Fruit fly (Drosophila melanogaster) whole organism, prepupa: ENCODE data around the gene CG4911.

ENCODE experiments used
- Blimp-1 ChIP-seq: fragments of 200-800 bp; sonication (Bioruptor generic); optimal IDR thresholded peaks from 3 replicates; lab custom pipeline; 2017; ENCODE audit warnings: missing biosample characterization, missing genetic modification characterization, mild to moderate bottlenecking, moderate library complexity, missing genetic modification reagents
- CG10631 ChIP-seq: fragments of 200-800 bp; sonication (Bioruptor generic); optimal IDR thresholded peaks from 2 replicates; lab custom pipeline; 2016; ENCODE audit warnings: missing biosample characterization, missing genetic modification characterization
- CG10669 ChIP-seq: fragments of 200-800 bp; sonication (Bioruptor generic); optimal IDR thresholded peaks from 3 replicates; lab custom pipeline; 2018; ENCODE audit warnings: missing biosample characterization, mild to moderate bottlenecking, missing genetic modification characterization, moderate library complexity
- CG11294 ChIP-seq: fragments of 200-800 bp; sonication (Bioruptor generic); IDR thresholded peaks from 2 replicates; pipeline ENCODE4 v1.3.6; 2022; ENCODE audit warnings: missing biosample characterization, missing genetic modification characterization
- CG11762 ChIP-seq: fragments of 200-800 bp; sonication (Bioruptor generic); optimal IDR thresholded peaks from 3 replicates; lab custom pipeline; 2016; ENCODE audit warnings: missing biosample characterization, missing genetic modification characterization; ENCODE audit not compliant: insufficient read depth
- CG15336 ChIP-seq: fragments of 200-800 bp; sonication (Bioruptor generic); IDR thresholded peaks from 2 replicates; pipeline ENCODE4 v1.3.6; 2022; ENCODE audit warnings: missing biosample characterization, missing genetic modification characterization
- CG1621 ChIP-seq: fragments of 200-800 bp; sonication (Bioruptor generic); optimal IDR thresholded peaks from 3 replicates; lab custom pipeline; 2018; ENCODE audit warnings: missing biosample characterization, mild to moderate bottlenecking, missing genetic modification characterization
- CG16779 ChIP-seq: fragments of 200-800 bp; sonication (Bioruptor generic); optimal IDR thresholded peaks from 3 replicates; lab custom pipeline; 2017; ENCODE audit warnings: missing biosample characterization, mild to moderate bottlenecking, missing genetic modification characterization
- CG3032 ChIP-seq: fragments of 200-800 bp; optimal IDR thresholded peaks from 2 replicates; lab custom pipeline; 2019; ENCODE audit warnings: missing biosample characterization, mild to moderate bottlenecking, missing genetic modification characterization, moderate library complexity
- CG31627 ChIP-seq: fragments of 200-800 bp; sonication (Bioruptor generic); optimal IDR thresholded peaks from 3 replicates; lab custom pipeline; 2016; ENCODE audit warnings: missing biosample characterization, missing genetic modification characterization
- CG32006 ChIP-seq: fragments of 200-800 bp; sonication (Bioruptor generic); optimal IDR thresholded peaks from 3 replicates; lab custom pipeline; 2017; ENCODE audit warnings: missing biosample characterization, mild to moderate bottlenecking, missing genetic modification characterization
- CG34406 ChIP-seq: fragments of 200-800 bp; sonication (Bioruptor generic); optimal IDR thresholded peaks from 3 replicates; lab custom pipeline; 2016; ENCODE audit warnings: missing biosample characterization, missing genetic modification characterization
- CG3919 ChIP-seq: fragments of 200-800 bp; sonication (Bioruptor generic); optimal IDR thresholded peaks from 3 replicates; lab custom pipeline; 2016; ENCODE audit warnings: missing biosample characterization, missing genetic modification characterization
- CG4318 ChIP-seq: fragments of 200-800 bp; sonication (Bioruptor generic); optimal IDR thresholded peaks from 3 replicates; lab custom pipeline; 2017; ENCODE audit warnings: missing biosample characterization, mild to moderate bottlenecking, missing genetic modification characterization
- CG6163 ChIP-seq: fragments of 200-800 bp; sonication (Bioruptor generic); IDR thresholded peaks from 3 replicates; pipeline ENCODE4 v1.3.6; 2022; ENCODE audit warnings: missing biosample characterization, missing genetic modification characterization
- CG6276 ChIP-seq: fragments of 200-800 bp; sonication (Bioruptor generic); optimal IDR thresholded peaks from 2 replicates; lab custom pipeline; 2017; ENCODE audit warnings: missing biosample characterization, mild to moderate bottlenecking, missing genetic modification characterization
- CG6808 ChIP-seq: fragments of 200-800 bp; sonication (Bioruptor generic); optimal IDR thresholded peaks from 3 replicates; lab custom pipeline; 2017; ENCODE audit warnings: missing biosample characterization, missing genetic modification characterization, mild to moderate bottlenecking, moderate library complexity, missing genetic modification reagents
- CG6854 ChIP-seq: fragments of 200-800 bp; sonication (Bioruptor generic); optimal IDR thresholded peaks from 2 replicates; lab custom pipeline; 2017; ENCODE audit warnings: missing biosample characterization, mild to moderate bottlenecking, missing genetic modification characterization
- CG7368 ChIP-seq: fragments of 200-800 bp; sonication (Bioruptor generic); optimal IDR thresholded peaks from 3 replicates; lab custom pipeline; 2016; ENCODE audit warnings: missing biosample characterization, missing genetic modification characterization
- CG8119 ChIP-seq: fragments of 200-800 bp; sonication (Bioruptor generic); IDR thresholded peaks from 3 replicates; pipeline ENCODE4 v1.3.6; 2022; ENCODE audit warnings: missing biosample characterization, missing genetic modification characterization
- CG8319 ChIP-seq: fragments of 200-800 bp; sonication (Bioruptor generic); optimal IDR thresholded peaks from 3 replicates; lab custom pipeline; 2016; ENCODE audit warnings: missing biosample characterization, missing genetic modification characterization
- CG8632 ChIP-seq: fragments of 200-800 bp; sonication (Bioruptor generic); optimal IDR thresholded peaks from 3 replicates; lab custom pipeline; 2016; ENCODE audit warnings: missing biosample characterization, missing genetic modification characterization
- CG9139 ChIP-seq: fragments of 200-800 bp; sonication (Bioruptor generic); optimal IDR thresholded peaks from 3 replicates; lab custom pipeline; 2017; ENCODE audit warnings: missing biosample characterization, mild to moderate bottlenecking, missing genetic modification characterization
- Eip78C ChIP-seq: fragments of 200-800 bp; sonication (Bioruptor generic); peaks from one replicate; lab custom pipeline; 2016; ENCODE audit warnings: missing biosample characterization, missing genetic modification characterization
- Eip93F ChIP-seq: fragments of 200-800 bp; sonication (Bioruptor generic); optimal IDR thresholded peaks from 2 replicates; lab custom pipeline; 2016; ENCODE audit warnings: missing biosample characterization, mild to moderate bottlenecking, missing genetic modification characterization
- Ets21C ChIP-seq: fragments of 200-800 bp; sonication (Bioruptor generic); optimal IDR thresholded peaks from 3 replicates; lab custom pipeline; 2016; ENCODE audit warnings: missing biosample characterization, missing genetic modification characterization
- Gug ChIP-seq: fragments of 200-800 bp; sonication (Bioruptor generic); IDR thresholded peaks from 2 replicates; pipeline ENCODE4 v1.3.6; 2022; ENCODE audit warnings: missing biosample characterization, missing genetic modification characterization
- Hr38 ChIP-seq: sonication (Bioruptor generic); optimal IDR thresholded peaks from 2 replicates; lab custom pipeline; 2016; ENCODE audit warnings: missing biosample characterization, missing genetic modification characterization
- Hr39 ChIP-seq: fragments of 200-800 bp; sonication (Bioruptor generic); optimal IDR thresholded peaks from 2 replicates; lab custom pipeline; 2016; ENCODE audit warnings: missing biosample characterization, missing genetic modification characterization
- Lpt ChIP-seq: fragments of 200-800 bp; sonication (Bioruptor generic); optimal IDR thresholded peaks from 3 replicates; lab custom pipeline; 2016; ENCODE audit warnings: missing biosample characterization, missing genetic modification characterization
- Met ChIP-seq: fragments of 200-800 bp; sonication (Bioruptor generic); optimal IDR thresholded peaks from 3 replicates; lab custom pipeline; 2016; ENCODE audit warnings: missing biosample characterization, missing genetic modification characterization
- Smox ChIP-seq: fragments of 200-800 bp; sonication (Bioruptor generic); optimal IDR thresholded peaks from 3 replicates; lab custom pipeline; 2016; ENCODE audit warnings: missing biosample characterization, missing genetic modification characterization
- Sox102F ChIP-seq: fragments of 200-800 bp; sonication (Bioruptor generic); optimal IDR thresholded peaks from 2 replicates; lab custom pipeline; 2016; ENCODE audit warnings: missing biosample characterization, mild to moderate bottlenecking, missing genetic modification characterization
- Sox14 ChIP-seq: fragments of 200-800 bp; sonication (Bioruptor generic); optimal IDR thresholded peaks from 3 replicates; lab custom pipeline; 2016; ENCODE audit warnings: missing biosample characterization, missing genetic modification characterization
- Sox15 ChIP-seq: fragments of 200-800 bp; sonication (Bioruptor generic); optimal IDR thresholded peaks from 3 replicates; lab custom pipeline; 2016; ENCODE audit warnings: missing biosample characterization, missing genetic modification characterization
- achi ChIP-seq: fragments of 200-800 bp; sonication (Bioruptor generic); optimal IDR thresholded peaks from 3 replicates; lab custom pipeline; 2016; ENCODE audit warnings: missing biosample characterization, missing genetic modification characterization
- acj6 ChIP-seq: fragments of 200-800 bp; sonication (Bioruptor generic); optimal IDR thresholded peaks from 3 replicates; lab custom pipeline; 2016; ENCODE audit warnings: missing biosample characterization, missing genetic modification characterization
- cyc ChIP-seq: fragments of 200-800 bp; sonication (Bioruptor generic); optimal IDR thresholded peaks from 3 replicates; lab custom pipeline; 2016; ENCODE audit warnings: missing biosample characterization, missing genetic modification characterization
- dac ChIP-seq: fragments of 200-800 bp; sonication (Bioruptor generic); optimal IDR thresholded peaks from 2 replicates; lab custom pipeline; 2017; ENCODE audit warnings: missing biosample characterization, mild to moderate bottlenecking, missing genetic modification characterization
- eg ChIP-seq: fragments of 200-800 bp; sonication (Bioruptor generic); IDR thresholded peaks from 3 replicates; pipeline ENCODE4 v1.3.6; 2022; ENCODE audit warnings: missing biosample characterization, missing genetic modification characterization
- esn ChIP-seq: fragments of 200-800 bp; sonication (Bioruptor generic); optimal IDR thresholded peaks from 2 replicates; lab custom pipeline; 2016; ENCODE audit warnings: missing biosample characterization, mild to moderate bottlenecking, missing genetic modification characterization, moderate library complexity
- fd59A ChIP-seq: fragments of 200-800 bp; sonication (Bioruptor generic); optimal IDR thresholded peaks from 2 replicates; lab custom pipeline; 2017; ENCODE audit warnings: missing biosample characterization, mild to moderate bottlenecking, missing genetic modification characterization, missing genetic modification reagents
- fd85E ChIP-seq: fragments of 200-800 bp; sonication (Bioruptor generic); optimal IDR thresholded peaks from 3 replicates; lab custom pipeline; 2016; ENCODE audit warnings: missing biosample characterization, missing genetic modification characterization
- fkh ChIP-seq: fragments of 200-800 bp; sonication (Bioruptor generic); optimal IDR thresholded peaks from 3 replicates; lab custom pipeline; 2017; ENCODE audit warnings: missing biosample characterization, mild to moderate bottlenecking, missing genetic modification characterization, moderate library complexity
- lz ChIP-seq: fragments of 200-800 bp; sonication (Bioruptor generic); optimal IDR thresholded peaks from 3 replicates; lab custom pipeline; 2016; ENCODE audit warnings: missing biosample characterization, missing genetic modification characterization
- net ChIP-seq: fragments of 200-800 bp; sonication (Bioruptor generic); optimal IDR thresholded peaks from 3 replicates; lab custom pipeline; 2016; ENCODE audit warnings: missing biosample characterization, missing genetic modification characterization
- pdm3 ChIP-seq: fragments of 200-800 bp; sonication (Bioruptor generic); optimal IDR thresholded peaks from 3 replicates; lab custom pipeline; 2016; ENCODE audit warnings: missing biosample characterization, missing genetic modification characterization
- salr ChIP-seq, 2 experiments: fragments of 200-800 bp; sonication (Bioruptor generic); optimal IDR thresholded peaks; 3 replicates each; lab custom pipeline; 2016 to 2018; ENCODE audit warnings: missing biosample characterization in 2 of 2, missing genetic modification characterization in 2 of 2, mild to moderate bottlenecking in 1 of 2
- spab ChIP-seq: fragments of 200-800 bp; sonication (Bioruptor generic); optimal IDR thresholded peaks from 2 replicates; lab custom pipeline; 2017; ENCODE audit warnings: missing biosample characterization, mild to moderate bottlenecking, missing genetic modification characterization, missing genetic modification reagents
- ss ChIP-seq, 2 experiments: fragments of 200-800 bp; sonication (Bioruptor generic); optimal IDR thresholded peaks; 2 replicates in 1 of 2; 3 replicates in 1 of 2; lab custom pipeline; 2017 to 2018; ENCODE audit warnings: mild to moderate bottlenecking in 2 of 2, missing biosample characterization in 2 of 2, missing genetic modification characterization in 2 of 2, moderate library complexity in 1 of 2
- svp ChIP-seq: fragments of 200-800 bp; sonication (Bioruptor generic); peaks from one replicate; lab custom pipeline; 2016; ENCODE audit warnings: missing biosample characterization, missing genetic modification characterization
- topi ChIP-seq: fragments of 200-800 bp; sonication (Bioruptor generic); optimal IDR thresholded peaks from 3 replicates; lab custom pipeline; 2016; ENCODE audit warnings: missing biosample characterization, missing genetic modification characterization
- vri ChIP-seq: fragments of 200-800 bp; sonication (Bioruptor generic); optimal IDR thresholded peaks from 3 replicates; lab custom pipeline; 2016; ENCODE audit warnings: missing biosample characterization, mild to moderate bottlenecking, missing genetic modification characterization

CG4911 gene

DNA sequence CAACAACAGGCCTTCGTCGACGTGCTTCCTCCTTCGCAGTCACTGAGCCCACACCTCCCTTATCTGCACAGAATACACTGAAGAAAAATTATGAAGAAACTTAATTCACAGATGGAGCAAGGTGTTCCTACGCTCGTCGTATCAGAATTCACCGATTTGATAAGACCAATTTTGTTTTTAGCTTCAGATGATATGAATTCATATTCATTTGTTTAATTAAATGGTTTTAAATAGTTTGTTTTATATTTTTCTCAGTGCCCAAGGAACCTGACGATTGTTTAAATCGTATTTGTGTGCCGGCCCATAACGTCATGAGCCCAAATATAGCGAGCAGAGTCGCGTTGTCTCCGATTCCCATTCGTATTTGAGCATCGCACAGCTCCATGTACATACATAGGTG lies 48.9 kb downstream of the CG4911 start:
- TF ChIP-seq Lpt (GFP tag; lab: Kevin White, UChicago) (no peak), Sox102F (GFP tag; lab: Kevin White, UChicago) (peak; percentile 34), CG3919 (GFP tag; lab: Kevin White, UChicago) (no peak), topi (no peak), salr (GFP tag; optimal IDR thresholded peaks at IDR 0.05; lab: Kevin White, UChicago) (no peak), Eip93F (GFP tag; lab: Kevin White, UChicago) (no peak), CG15336 (GFP tag; lab: Robert Waterston, UW) (no peak), ss (GFP tag; optimal IDR thresholded peaks at IDR 0.05; lab: Kevin White, UChicago) (no peak), CG34406 (GFP tag; lab: Kevin White, UChicago) (no peak), CG31627 (peak; percentile 41), Smox (GFP tag; lab: Kevin White, UChicago) (peak; percentile 19), fkh (GFP tag; lab: Kevin White, UChicago) (no peak), CG8632 (GFP tag; lab: Kevin White, UChicago) (no peak), CG16779 (tag; lab: Kevin White, UChicago) (no peak), achi (GFP tag; lab: Kevin White, UChicago) (peak; percentile 9), Eip78C (GFP tag; lab: Kevin White, UChicago) (no peak), Ets21C (GFP tag; lab: Kevin White, UChicago) (peak; percentile 2), CG8319 (GFP tag; lab: Kevin White, UChicago) (no peak), eg (GFP tag; lab: Robert Waterston, UW) (no peak), Sox14 (GFP tag; lab: Kevin White, UChicago) (no peak), fd59A (GFP tag; lab: Kevin White, UChicago) (no peak), Blimp-1 (GFP tag; lab: Kevin White, UChicago) (no peak), CG4318 (GFP tag; lab: Kevin White, UChicago) (no peak), Met (GFP tag; lab: Kevin White, UChicago) (peak; percentile 41), pdm3 (GFP tag; lab: Kevin White, UChicago) (no peak), net (GFP tag; lab: Kevin White, UChicago) (no peak), CG6276 (GFP tag; lab: Kevin White, UChicago) (no peak), fd85E (GFP tag; lab: Kevin White, UChicago) (no peak), Gug (no peak), CG10669 (GFP tag; lab: Kevin White, UChicago) (no peak), CG6854 (GFP tag; lab: Kevin White, UChicago) (no peak), CG10631 (GFP tag; lab: Kevin White, UChicago) (no peak), esn (GFP tag; lab: Kevin White, UChicago) (peak; percentile 41), CG11294 (GFP tag; lab: Robert Waterston, UW) (no peak), vri (GFP tag; lab: Kevin White, UChicago) (no peak), CG6808 (GFP tag; lab: Kevin White, UChicago) (no peak), Hr38 (no peak), dac (GFP tag; lab: Kevin White, UChicago) (no peak), CG8119 (GFP tag; lab: Robert Waterston, UW) (no peak), spab (GFP tag; lab: Kevin White, UChicago) (no peak), CG9139 (GFP tag; lab: Kevin White, UChicago) (no peak), CG6163 (GFP tag; lab: Robert Waterston, UW) (peak; percentile 54; the same call in 1 of the 3 replicates), CG11762 (GFP tag; lab: Kevin White, UChicago) (no peak), CG1621 (tag; lab: Kevin White, UChicago) (no peak), cyc (no peak), lz (GFP tag; lab: Kevin White, UChicago) (no peak), CG3032 (tag; lab: Kevin White, UChicago) (no peak), acj6 (GFP tag; lab: Kevin White, UChicago) (peak; percentile 16), Hr39 (GFP tag; lab: Kevin White, UChicago) (peak; percentile 60), CG7368 (GFP tag; lab: Kevin White, UChicago) (no peak), CG32006 (GFP tag; lab: Kevin White, UChicago) (no peak), Sox15 (GFP tag; lab: Kevin White, UChicago) (no peak), svp (GFP tag; lab: Kevin White, UChicago) (peak; percentile 66)
